Fruit fly (Drosophila melanogaster) whole organism, embryonic: Measurements from ENCODE around the gene kek6.
A peak's percentile ranks its signal among the peaks of the same experiment; 100 is the strongest.

Experiments
- ATbp ChIP-seq: fragments of 200-800 bp; sonication (Bioruptor generic); optimal IDR thresholded peaks from 2 replicates; lab custom pipeline; 2017; ENCODE audit warnings: missing biosample characterization, mild to moderate bottlenecking, missing genetic modification characterization, missing genetic modification reagents
- BtbVII ChIP-seq: fragments of 200-800 bp; sonication (Bioruptor generic); optimal IDR thresholded peaks from 3 replicates; lab custom pipeline; 2017; ENCODE audit warnings: missing biosample characterization, mild to moderate bottlenecking, missing genetic modification characterization
- CG10979 ChIP-seq: fragments of 200-800 bp; sonication (Bioruptor generic); optimal IDR thresholded peaks from 2 replicates; lab custom pipeline; 2018; ENCODE audit warnings: missing biosample characterization, mild to moderate bottlenecking, missing genetic modification characterization, moderate library complexity
- CG11247 ChIP-seq: fragments of 200-800 bp; sonication (Bioruptor generic); IDR thresholded peaks from 2 replicates; pipeline ENCODE4 v1.3.6; 2022; ENCODE audit warnings: missing biosample characterization, missing genetic modification characterization
- CG11723 ChIP-seq: fragments of 200-800 bp; sonication (Bioruptor generic); optimal IDR thresholded peaks from 2 replicates; lab custom pipeline; 2017; ENCODE audit warnings: missing biosample characterization, mild to moderate bottlenecking, missing genetic modification characterization
- CG12299 ChIP-seq: fragments of 200-800 bp; sonication (Bioruptor generic); optimal IDR thresholded peaks from 2 replicates; lab custom pipeline; 2018; ENCODE audit warnings: missing biosample characterization, mild to moderate bottlenecking, missing genetic modification characterization
- CG14667 ChIP-seq: fragments of 200-800 bp; sonication (Bioruptor generic); IDR thresholded peaks from 2 replicates; pipeline ENCODE4 v1.3.6; 2022; ENCODE audit warnings: missing biosample characterization, missing genetic modification characterization
- CG17328 ChIP-seq: fragments of 200-800 bp; sonication (Bioruptor generic); IDR thresholded peaks from 2 replicates; pipeline ENCODE4 v1.3.6; 2022; ENCODE audit warnings: missing biosample characterization, missing genetic modification characterization
- CG17568 ChIP-seq: fragments of 200-800 bp; sonication (Bioruptor generic); optimal IDR thresholded peaks from 2 replicates; lab custom pipeline; 2018; ENCODE audit warnings: missing biosample characterization, mild to moderate bottlenecking, missing genetic modification characterization, moderate library complexity
- CG2199 ChIP-seq: fragments of 200-800 bp; sonication (Bioruptor generic); IDR thresholded peaks from 3 replicates; pipeline ENCODE4 v1.3.6; 2022; ENCODE audit warnings: missing biosample characterization, missing genetic modification characterization
- CG31441 ChIP-seq: fragments of 200-800 bp; sonication (Bioruptor generic); IDR thresholded peaks from 2 replicates; pipeline ENCODE4 v1.3.6; 2022; ENCODE audit warnings: missing biosample characterization, missing genetic modification characterization
- CG4820 ChIP-seq: fragments of 200-800 bp; sonication (Bioruptor generic); optimal IDR thresholded peaks from 3 replicates; lab custom pipeline; 2016; ENCODE audit warnings: missing biosample characterization, missing genetic modification characterization
- CG6689 ChIP-seq: fragments of 200-800 bp; sonication (Bioruptor generic); IDR thresholded peaks from 2 replicates; pipeline ENCODE4 v1.3.6; 2022; ENCODE audit warnings: missing biosample characterization, missing genetic modification characterization
- CG7271 ChIP-seq: fragments of 200-800 bp; sonication (Bioruptor generic); optimal IDR thresholded peaks from 2 replicates; lab custom pipeline; 2018; ENCODE audit warnings: missing biosample characterization, mild to moderate bottlenecking, missing genetic modification characterization, moderate library complexity
- CG7839 ChIP-seq: fragments of 200-800 bp; sonication (Bioruptor generic); optimal IDR thresholded peaks from 3 replicates; lab custom pipeline; 2018; ENCODE audit warnings: missing biosample characterization, mild to moderate bottlenecking, missing genetic modification characterization, moderate library complexity
- CG7987 ChIP-seq: fragments of 200-800 bp; sonication (Bioruptor generic); optimal IDR thresholded peaks from 2 replicates; lab custom pipeline; 2018; ENCODE audit warnings: missing biosample characterization, mild to moderate bottlenecking, missing genetic modification characterization, moderate library complexity
- CG8359 ChIP-seq: fragments of 200-800 bp; sonication (Bioruptor generic); optimal IDR thresholded peaks from 2 replicates; lab custom pipeline; 2017; ENCODE audit warnings: missing biosample characterization, mild to moderate bottlenecking, missing genetic modification characterization, borderline replicate concordance
- CG9437 ChIP-seq: fragments of 200-800 bp; sonication (Bioruptor generic); optimal IDR thresholded peaks from 2 replicates; lab custom pipeline; 2018; ENCODE audit warnings: missing biosample characterization, mild to moderate bottlenecking, missing genetic modification characterization
- CG9727 ChIP-seq: fragments of 200-800 bp; sonication (Bioruptor generic); optimal IDR thresholded peaks from 3 replicates; lab custom pipeline; 2017; ENCODE audit warnings: missing biosample characterization, mild to moderate bottlenecking, missing genetic modification characterization
- Dbx ChIP-seq: fragments of 200-800 bp; sonication (Bioruptor generic); IDR thresholded peaks from 3 replicates; pipeline ENCODE4 v1.3.6; 2022; ENCODE audit warnings: missing biosample characterization, missing genetic modification characterization
- Neu2 ChIP-seq: fragments of 200-800 bp; sonication (Bioruptor generic); optimal IDR thresholded peaks from 3 replicates; lab custom pipeline; 2016; ENCODE audit warnings: missing biosample characterization, missing genetic modification characterization, borderline replicate concordance
- Rfx ChIP-seq: fragments of 200-800 bp; sonication (Bioruptor generic); IDR thresholded peaks from 2 replicates; pipeline ENCODE4 v1.3.6; 2022; ENCODE audit warnings: missing biosample characterization, missing genetic modification characterization
- amos ChIP-seq: fragments of 200-800 bp; sonication (Bioruptor generic); IDR thresholded peaks from 2 replicates; pipeline ENCODE4 v1.3.6; 2022; ENCODE audit warnings: missing biosample characterization, missing genetic modification characterization; ENCODE audit not compliant: partially characterized antibody
- ato ChIP-seq: fragments of 200-800 bp; sonication (Bioruptor generic); IDR thresholded peaks from 2 replicates; pipeline ENCODE4 v1.3.6; 2022; ENCODE audit warnings: missing biosample characterization, missing genetic modification characterization; ENCODE audit not compliant: partially characterized antibody
- bowl ChIP-seq: fragments of 200-800 bp; sonication (Bioruptor generic); IDR thresholded peaks from 2 replicates; pipeline ENCODE4 v1.3.6; 2022; ENCODE audit warnings: missing biosample characterization, missing genetic modification characterization
- chinmo ChIP-seq: fragments of 200-800 bp; sonication (Bioruptor generic); IDR thresholded peaks from 4 replicates; pipeline ENCODE4 v1.3.6; 2022; ENCODE audit warnings: missing biosample characterization, missing genetic modification characterization; ENCODE audit not compliant: partially characterized antibody
- crc ChIP-seq: fragments of 200-800 bp; sonication (Bioruptor generic); optimal IDR thresholded peaks from 2 replicates; lab custom pipeline; 2016; ENCODE audit warnings: missing biosample characterization, missing genetic modification characterization
- dan ChIP-seq: fragments of 200-800 bp; sonication (Bioruptor generic); IDR thresholded peaks from 2 replicates; pipeline ENCODE4 v1.3.6; 2022; ENCODE audit warnings: missing biosample characterization, missing genetic modification characterization
- disco-r ChIP-seq: fragments of 200-800 bp; sonication (Bioruptor generic); optimal IDR thresholded peaks from 2 replicates; lab custom pipeline; 2016; ENCODE audit warnings: missing biosample characterization, missing genetic modification characterization
- dmrt11E ChIP-seq: fragments of 200-800 bp; sonication (Bioruptor generic); optimal IDR thresholded peaks from 3 replicates; lab custom pipeline; 2018; ENCODE audit warnings: missing biosample characterization, mild to moderate bottlenecking, missing genetic modification characterization, moderate library complexity
- dysf ChIP-seq: fragments of 200-800 bp; sonication (Bioruptor generic); IDR thresholded peaks from 3 replicates; pipeline ENCODE4 v1.3.6; 2022; ENCODE audit warnings: missing biosample characterization, missing genetic modification characterization
- ftz-f1 ChIP-seq: fragments of 200-800 bp; sonication (Bioruptor generic); optimal IDR thresholded peaks from 2 replicates; lab custom pipeline; 2016; ENCODE audit warnings: missing biosample characterization, missing genetic modification characterization
- grn ChIP-seq: fragments of 200-800 bp; sonication (Bioruptor generic); optimal IDR thresholded peaks from 3 replicates; lab custom pipeline; 2017; ENCODE audit warnings: missing biosample characterization, missing genetic modification characterization
- gro ChIP-seq: fragments of 200-800 bp; sonication (Bioruptor generic); optimal IDR thresholded peaks from 2 replicates; lab custom pipeline; 2016; ENCODE audit warnings: missing biosample characterization, missing genetic modification characterization
- gsb ChIP-seq: fragments of 200-800 bp; sonication (Bioruptor generic); IDR thresholded peaks from 2 replicates; pipeline ENCODE4 v1.3.6; 2022; ENCODE audit warnings: missing biosample characterization, missing genetic modification characterization
- ham ChIP-seq: fragments of 200-800 bp; sonication (Bioruptor generic); IDR thresholded peaks from 2 replicates; pipeline ENCODE4 v1.3.6; 2022; ENCODE audit warnings: missing biosample characterization, missing genetic modification characterization
- hb ChIP-seq: fragments of 200-800 bp; sonication (Bioruptor generic); IDR thresholded peaks from 3 replicates; pipeline ENCODE4 v1.3.6; 2022; ENCODE audit warnings: missing biosample characterization, missing genetic modification characterization; ENCODE audit not compliant: partially characterized antibody
- klu ChIP-seq: fragments of 200-800 bp; sonication (Bioruptor generic); IDR thresholded peaks from 2 replicates; pipeline ENCODE4 v1.3.6; 2022; ENCODE audit warnings: missing biosample characterization, missing genetic modification characterization
- lab ChIP-seq: fragments of 200-800 bp; sonication (Bioruptor generic); optimal IDR thresholded peaks from 3 replicates; lab custom pipeline; 2017; ENCODE audit warnings: missing biosample characterization, missing genetic modification characterization, mild to moderate bottlenecking, moderate library complexity, missing genetic modification reagents
- mirr ChIP-seq: fragments of 200-800 bp; sonication (Bioruptor generic); optimal IDR thresholded peaks from 3 replicates; lab custom pipeline; 2018; ENCODE audit warnings: missing biosample characterization, mild to moderate bottlenecking, missing genetic modification characterization
- odd ChIP-seq: fragments of 200-800 bp; sonication (Bioruptor generic); optimal IDR thresholded peaks from 2 replicates; lab custom pipeline; 2017; ENCODE audit warnings: missing biosample characterization, mild to moderate bottlenecking, missing genetic modification characterization
- p53 ChIP-seq: fragments of 200-800 bp; sonication (Bioruptor generic); optimal IDR thresholded peaks from 2 replicates; lab custom pipeline; 2016; ENCODE audit warnings: missing biosample characterization, missing genetic modification characterization
- pan ChIP-seq, 4 experiments: fragments of >200 bp in 3 of 4; fragments of 200-800 bp in 1 of 4; sonication (Bioruptor generic) in 1 of 4; optimal IDR thresholded peaks in 3 of 4; IDR thresholded peaks in 1 of 4; 2 replicates each; pipeline versions ENCODE4 v1.3.6 to Lab custom; 2017 to 2022; ENCODE audit warnings: missing biosample characterization in 2 of 4, missing genetic modification characterization in 2 of 4, mixed read lengths in 1 of 4
- pita ChIP-seq: fragments of 200-800 bp; sonication (Bioruptor generic); optimal IDR thresholded peaks from 2 replicates; lab custom pipeline; 2017; ENCODE audit warnings: missing biosample characterization, mild to moderate bottlenecking, missing genetic modification characterization
- sens-2 ChIP-seq: fragments of 200-800 bp; sonication (Bioruptor generic); IDR thresholded peaks from 2 replicates; pipeline ENCODE4 v1.3.6; 2022; ENCODE audit warnings: missing biosample characterization, missing genetic modification characterization
- ssp ChIP-seq: fragments of 200-800 bp; sonication (Bioruptor generic); IDR thresholded peaks from 2 replicates; pipeline ENCODE4 v1.3.6; 2022; ENCODE audit warnings: missing biosample characterization, missing genetic modification characterization
- tin ChIP-seq: fragments of 200-800 bp; sonication (Bioruptor generic); optimal IDR thresholded peaks from 3 replicates; lab custom pipeline; 2016; ENCODE audit warnings: missing biosample characterization, missing genetic modification characterization
- trem ChIP-seq: fragments of 200-800 bp; optimal IDR thresholded peaks from 3 replicates; lab custom pipeline; 2019; ENCODE audit warnings: missing biosample characterization, mild to moderate bottlenecking, missing genetic modification characterization, moderate library complexity
- wdn ChIP-seq: fragments of 200-800 bp; sonication (Bioruptor generic); IDR thresholded peaks from 2 replicates; pipeline ENCODE4 v1.3.6; 2022; ENCODE audit warnings: missing biosample characterization, missing genetic modification characterization

kek6 gene

dm6 chr3R:31604409-31605116 is 17.4 kb upstream of the kek6 start (continued):
- TF ChIP-seq CG9437 = no peak
- TF ChIP-seq CG7839 (tag; lab: Kevin White, UChicago) = no peak
- no peak for TF ChIP-seq gro (GFP tag; lab: Kevin White, UChicago)
- TF ChIP-seq ham (GFP tag; lab: Robert Waterston, UW) = no peak
- TF ChIP-seq gsb (GFP tag; lab: Robert Waterston, UW) = no peak
- TF ChIP-seq hb (GFP tag; lab: Robert Waterston, UW) = no peak
- no peak for TF ChIP-seq mirr (GFP tag; lab: Kevin White, UChicago)
- TF ChIP-seq CG12299 = no peak
- no peak for TF ChIP-seq crc (GFP tag; lab: Kevin White, UChicago)
- no peak for TF ChIP-seq bowl
- no peak for TF ChIP-seq Rfx (GFP tag; lab: Robert Waterston, UW)

DNA sequence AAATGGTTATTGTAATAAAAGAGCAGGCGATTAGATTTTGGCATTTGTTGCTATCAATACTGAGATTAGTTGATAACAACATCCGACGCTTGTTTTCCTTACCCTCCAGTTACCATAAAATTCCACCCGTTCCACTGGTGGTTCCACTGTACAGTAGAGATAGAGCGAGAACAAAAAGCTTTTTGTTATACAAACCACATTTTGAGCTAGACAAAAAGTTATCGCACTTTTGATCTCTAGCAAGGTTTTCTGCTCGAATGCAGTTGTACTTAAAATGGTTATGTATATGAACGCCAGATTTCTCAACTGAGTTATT is 16.9 kb upstream of the kek6 start:
- TF ChIP-seq ssp (GFP tag; lab: Robert Waterston, UW) (no peak), ato (GFP tag; lab: Robert Waterston, UW) (no peak), pan (optimal IDR thresholded peaks at IDR 0.05; lab: Kevin White, UChicago) (no peak), pan (GFP tag; optimal IDR thresholded peaks at IDR 0.05 in 1 of 2, IDR thresholded peaks at IDR 0.05 in 1 of 2) (no peak), trem (tag; lab: Kevin White, UChicago) (no peak), pita (GFP tag; lab: Kevin White, UChicago) (no peak), odd (GFP tag; lab: Kevin White, UChicago) (no peak), dmrt11E (tag; lab: Kevin White, UChicago) (no peak), ftz-f1 (GFP tag; lab: Kevin White, UChicago) (no peak), wdn (GFP tag; lab: Robert Waterston, UW) (no peak), amos (no peak), klu (GFP tag; lab: Robert Waterston, UW) (no peak), CG10979 (tag; lab: Kevin White, UChicago) (no peak), CG7987 (GFP tag; lab: Kevin White, UChicago) (no peak), p53 (GFP tag; lab: Kevin White, UChicago) (no peak), CG11247 (GFP tag; lab: Robert Waterston, UW) (no peak), Dbx (GFP tag; lab: Robert Waterston, UW) (no peak), tin (GFP tag; lab: Kevin White, UChicago) (no peak), CG9727 (GFP tag; lab: Kevin White, UChicago) (no peak), Neu2 (GFP tag; lab: Kevin White, UChicago) (no peak), dysf (GFP tag; lab: Robert Waterston, UW) (0 out of 3 replicates have a peak, but pooled peaks have one; percentile 13), CG8359 (GFP tag; lab: Kevin White, UChicago) (no peak), CG17568 (peak; percentile 10), chinmo (GFP tag; lab: Robert Waterston, UW) (no peak), CG14667 (GFP tag; lab: Robert Waterston, UW) (no peak), grn (GFP tag; lab: Kevin White, UChicago) (peak; percentile 49), CG11723 (GFP tag; lab: Kevin White, UChicago) (no peak), CG31441 (no peak), CG4820 (no peak), sens-2 (GFP tag; lab: Robert Waterston, UW) (no peak), CG17328 (GFP tag; lab: Robert Waterston, UW) (no peak), CG7271 (tag; lab: Kevin White, UChicago) (no peak), ATbp (GFP tag; lab: Kevin White, UChicago) (no peak), disco-r (no peak), CG6689 (GFP tag; lab: Robert Waterston, UW) (no peak), CG2199 (GFP tag; lab: Robert Waterston, UW) (0 out of 3 replicates have a peak, but pooled peaks have one; percentile 27), dan (GFP tag; lab: Robert Waterston, UW) (no peak), lab (GFP tag; lab: Kevin White, UChicago) (no peak), BtbVII (GFP tag; lab: Kevin White, UChicago) (no peak)
